Worm (Caenorhabditis elegans): ENCODE data around the gene F54G2.1.

The F54G2.1 gene

DNA sequence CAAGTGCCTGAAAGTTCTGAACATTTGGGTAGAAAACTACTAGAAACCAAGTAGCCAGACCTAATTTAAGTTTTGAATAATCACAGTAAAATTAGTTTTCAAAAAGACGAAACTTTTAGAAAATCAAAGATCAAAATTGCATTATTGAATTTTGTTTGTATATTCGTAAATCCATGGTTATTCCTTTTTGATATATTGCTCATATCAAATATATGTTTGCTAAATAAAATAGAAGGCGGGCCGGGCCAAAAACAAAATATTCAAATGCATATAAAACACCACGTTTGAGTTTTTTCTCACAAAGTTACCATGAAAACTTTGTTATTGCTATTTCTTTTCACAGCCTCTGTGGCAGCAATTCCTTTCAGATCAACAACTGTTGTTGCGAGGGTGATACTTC lies 86.7 kb downstream of the F54G2.1 start, which contains the start of gene ttr-42:
Gene ttr-42 (plus strand): TSS at position 301 of the 400 bp plus-strand sequence.
- TF ChIP-seq cog-1 (tag; optimal IDR thresholded peaks at IDR 0.05), result no peak
- no peak for TF ChIP-seq ref-1 (GFP tag; conservative IDR thresholded peaks at IDR 0.05)
- TF ChIP-seq T22C8.4 (GFP tag; IDR thresholded peaks at IDR 0.05), result no peak

ce11 chrX:2572646-2573149 lies 91.5 kb downstream of the F54G2.1 start, which contains the start of the genes ccd-5 and F52H2.1:
Gene ccd-5, minus strand, starts transcription at chrX:2572653.
Gene F52H2.1, plus strand, starts transcription at chrX:2573099.
- TF ChIP-seq tab-1 (GFP tag; IDR thresholded peaks at IDR 0.05) (no peak), ztf-23 (GFP tag; IDR thresholded peaks at IDR 0.05) (no peak), cog-1 (tag; optimal IDR thresholded peaks at IDR 0.05) (no peak), med-1 (GFP tag; optimal IDR thresholded peaks at IDR 0.05; ENCODE audit: insufficient read depth) (no peak), ref-1 (GFP tag; conservative IDR thresholded peaks at IDR 0.05) (no peak), flt-1 (GFP tag; IDR thresholded peaks at IDR 0.05) (no peak), T22C8.4 (GFP tag; IDR thresholded peaks at IDR 0.05) (no peak), klf-2 (GFP tag; conservative IDR thresholded peaks at IDR 0.05) (no peak), ztf-29 (GFP tag; IDR thresholded peaks at IDR 0.05) (no peak)

Measured in whole organism, midembryonic.